Worm (Caenorhabditis elegans) whole organism, young adult: ENCODE results near the gene F54B3.4.

Experiments
- bed-2 ChIP-seq: fragments of 200-800 bp; sonication (Bioruptor generic); IDR thresholded peaks from 2 replicates; pipeline ENCODE4 v1.3.6; 2022; ENCODE audit warnings: missing genetic modification reagents, missing genetic modification characterization, missing compliant biosample characterization
- hrde-1 ChIP-seq: sonication (generic microtip); optimal IDR thresholded peaks from 2 replicates; lab custom pipeline; 2016; ENCODE audit warnings: missing genetic modification characterization, mild to moderate bottlenecking, missing compliant biosample characterization, moderate library complexity, missing genotype, missing genetic modification reagents, borderline replicate concordance
- madf-8 ChIP-seq: fragments of 200-800 bp; sonication (Bioruptor generic); conservative IDR thresholded peaks from 2 replicates; pipeline ENCODE4 v1.3.6; 2022; ENCODE audit warnings: missing genetic modification reagents, missing genetic modification characterization, missing compliant biosample characterization
- nfya-2 ChIP-seq: fragments of 200-800 bp; sonication (Bioruptor generic); IDR thresholded peaks from 2 replicates; pipeline ENCODE4 v1.3.6; 2022; ENCODE audit warnings: missing genetic modification reagents, missing genetic modification characterization, missing compliant biosample characterization
- nfyb-1 ChIP-seq: fragments of 200-800 bp; sonication (Bioruptor generic); IDR thresholded peaks from 2 replicates; pipeline ENCODE4 v1.3.6; 2022; ENCODE audit warnings: missing genetic modification reagents, missing genetic modification characterization, missing compliant biosample characterization
- snpc-1.1 ChIP-seq: sonication (generic microtip); optimal IDR thresholded peaks from 2 replicates; lab custom pipeline; 2017; ENCODE audit warnings: missing genetic modification characterization, mild to moderate bottlenecking, missing compliant biosample characterization, antibody characterized with exemption, moderate library complexity, missing genotype, missing genetic modification reagents; ENCODE audit not compliant: insufficient read depth
- unc-62 ChIP-seq: fragments of 150-350 bp; optimal IDR thresholded peaks from 2 replicates; lab custom pipeline; 2014; ENCODE audit warnings: missing biosample characterization, missing genetic modification reagents, missing genetic modification characterization

DNA sequence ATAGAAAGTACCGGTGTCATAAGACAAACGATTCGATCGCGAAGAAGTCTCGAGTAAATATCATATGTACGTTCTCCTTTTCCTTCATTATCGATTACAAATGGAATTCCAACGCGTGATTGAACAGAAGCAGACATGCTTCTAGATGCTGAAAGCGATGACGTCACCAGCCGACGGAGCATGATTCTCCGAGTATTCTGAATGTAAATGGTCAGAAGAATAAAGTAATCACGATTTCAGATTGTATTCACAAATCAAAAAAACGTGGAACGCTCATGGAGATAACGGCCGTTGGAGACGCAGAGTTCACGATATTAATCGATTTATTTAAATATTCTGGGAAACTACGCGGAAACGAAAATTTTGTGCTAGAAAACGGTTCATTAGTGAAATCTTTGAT lies 31.7 kb upstream of the F54B3.4 start, which contains the start of gene clpp-1:
- TF ChIP-seq hrde-1, result no peak
- no peak for TF ChIP-seq nfya-2
- TF ChIP-seq snpc-1.1 (tag; lab: Kevin White, UChicago), result no peak
- TF ChIP-seq unc-62, result no peak
- no peak for TF ChIP-seq madf-8
- no peak for TF ChIP-seq bed-2 (GFP tag; lab: Robert Waterston, UW)
- peak; percentile 43; the same call in 1 of the 2 replicates for TF ChIP-seq nfyb-1 (GFP tag; lab: Robert Waterston, UW)
